Worm (Caenorhabditis elegans): ENCODE measurements around the gene srx-114.

ce11 chrII:5451278-5451677 is 18.3 kb upstream of the srx-114 start:
- no peak for TF ChIP-seq sem-2 (GFP tag; optimal IDR thresholded peaks at IDR 0.05)
- no peak for TF ChIP-seq cnd-1 (tag; optimal IDR thresholded peaks at IDR 0.05)
- no peak for TF ChIP-seq unc-62 (GFP tag; optimal IDR thresholded peaks at IDR 0.05)
- no peak for TF ChIP-seq ztf-11 (tag; optimal IDR thresholded peaks at IDR 0.05)
- no peak for TF ChIP-seq blmp-1 (tag; optimal IDR thresholded peaks at IDR 0.05)
- TF ChIP-seq elt-3 (tag; optimal IDR thresholded peaks at IDR 0.05), result no peak
